Worm (Caenorhabditis elegans) whole organism, L4 larva: ENCODE results near the gene cyp-25A3.

Experiments used
- D1046.2 ChIP-seq: fragments of 200-800 bp; sonication (Bioruptor generic); IDR thresholded peaks from 2 replicates; pipeline ENCODE4 v1.3.6; 2022; ENCODE audit warnings: missing genetic modification characterization, missing compliant biosample characterization
- F10B5.3 ChIP-seq: sonication (generic microtip); optimal IDR thresholded peaks from 2 replicates; lab custom pipeline; 2016; ENCODE audit warnings: mild to moderate bottlenecking, missing genetic modification characterization, missing compliant biosample characterization
- T26A8.4 ChIP-seq: fragments of 200-800 bp; sonication (Bioruptor generic); IDR thresholded peaks from 2 replicates; pipeline ENCODE4 v1.3.6; 2022; ENCODE audit warnings: missing genetic modification characterization, missing compliant biosample characterization
- Y105C5A.15 ChIP-seq: fragments of 200-800 bp; sonication (Bioruptor generic); IDR thresholded peaks from 2 replicates; pipeline ENCODE4 v1.3.6; 2022; ENCODE audit warnings: missing genetic modification characterization, missing compliant biosample characterization
- Y5F2A.4 ChIP-seq: fragments of 200-800 bp; sonication (Bioruptor generic); optimal IDR thresholded peaks from 2 replicates; lab custom pipeline; 2018; ENCODE audit warnings: mild to moderate bottlenecking, missing genetic modification characterization, missing compliant biosample characterization
- ama-1 ChIP-seq: fragments of 150-350 bp; optimal IDR thresholded peaks from 2 replicates; lab custom pipeline; 2014; ENCODE audit warnings: inconsistent platforms, mixed read lengths
- ceh-20 ChIP-seq: fragments of 200-800 bp; sonication (Bioruptor generic); IDR thresholded peaks from 2 replicates; pipeline ENCODE4 v1.3.6; 2022; ENCODE audit warnings: missing genetic modification reagents, missing genetic modification characterization, missing compliant biosample characterization
- ceh-28 ChIP-seq: fragments of 150-350 bp; optimal IDR thresholded peaks from 2 replicates; lab custom pipeline; 2014; ENCODE audit warnings: missing biosample characterization, missing genetic modification reagents, missing genetic modification characterization
- ceh-32 ChIP-seq: sonication (generic microtip); optimal IDR thresholded peaks from 2 replicates; lab custom pipeline; 2016; ENCODE audit warnings: mild to moderate bottlenecking, missing genetic modification characterization, missing compliant biosample characterization; ENCODE audit not compliant: poor library complexity
- ceh-62 ChIP-seq: sonication (generic microtip); optimal IDR thresholded peaks from 2 replicates; lab custom pipeline; 2017; ENCODE audit warnings: missing biosample characterization, missing genetic modification characterization
- ceh-82 ChIP-seq: sonication (generic microtip); optimal IDR thresholded peaks from 2 replicates; lab custom pipeline; 2017; ENCODE audit warnings: missing biosample characterization, missing genetic modification characterization
- cey-2 ChIP-seq: sonication (generic microtip); optimal IDR thresholded peaks from 3 replicates; lab custom pipeline; 2017; ENCODE audit warnings: missing genetic modification characterization, mild to moderate bottlenecking, missing compliant biosample characterization, antibody characterized with exemption, borderline replicate concordance; ENCODE audit not compliant: insufficient read depth
- ctbp-1 ChIP-seq: fragments of 200-800 bp; sonication (Bioruptor generic); IDR thresholded peaks from 2 replicates; pipeline ENCODE4 v1.3.6; 2022; ENCODE audit warnings: missing genetic modification reagents, missing genetic modification characterization, missing compliant biosample characterization
- daf-16 ChIP-seq, 3 experiments: sonication (generic microtip); optimal IDR thresholded peaks; 2 replicates each; lab custom pipeline; 2016 to 2017; ENCODE audit warnings: missing genetic modification characterization in 3 of 3, missing genetic modification reagents in 3 of 3, mild to moderate bottlenecking in 2 of 3, missing compliant biosample characterization in 2 of 3, missing biosample characterization in 1 of 3, moderate library complexity in 1 of 3
- dmd-6 ChIP-seq: fragments of 200-800 bp; sonication (Bioruptor generic); IDR thresholded peaks from 2 replicates; pipeline ENCODE4 v1.3.6; 2022; ENCODE audit warnings: missing genetic modification reagents, missing genetic modification characterization, missing compliant biosample characterization
- dpl-1 ChIP-seq: fragments of 150-350 bp; optimal IDR thresholded peaks from 2 replicates; lab custom pipeline; 2014; ENCODE audit warnings: missing biosample characterization, missing genetic modification reagents, missing genetic modification characterization
- dve-1 ChIP-seq: sonication (generic microtip); optimal IDR thresholded peaks from 2 replicates; lab custom pipeline; 2017; ENCODE audit warnings: antibody characterized with exemption, mild to moderate bottlenecking, missing genetic modification characterization, missing compliant biosample characterization; ENCODE audit not compliant: insufficient read depth
- egl-27 ChIP-seq: sonication (generic microtip); optimal IDR thresholded peaks from 3 replicates; lab custom pipeline; 2017; ENCODE audit warnings: missing biosample characterization, missing genetic modification reagents, missing genetic modification characterization
- egl-43 ChIP-seq: fragments of 200-800 bp; sonication (Bioruptor generic); IDR thresholded peaks from 2 replicates; pipeline ENCODE4 v1.3.6; 2022; ENCODE audit warnings: missing genetic modification reagents, missing genetic modification characterization, missing compliant biosample characterization
- fkh-10 ChIP-seq: fragments of 150-350 bp; optimal IDR thresholded peaks from 2 replicates; lab custom pipeline; 2014; ENCODE audit warnings: missing biosample characterization, missing genetic modification reagents, missing genetic modification characterization
- hif-1 ChIP-seq, 2 experiments: sonication (generic microtip); optimal IDR thresholded peaks; 2 replicates each; lab custom pipeline; 2016 to 2017; ENCODE audit warnings: missing compliant biosample characterization in 2 of 2, missing genetic modification characterization in 2 of 2, missing genetic modification reagents in 2 of 2, missing genotype in 2 of 2, mild to moderate bottlenecking in 1 of 2
- hlh-11 ChIP-seq: fragments of 200-800 bp; sonication (Bioruptor generic); optimal IDR thresholded peaks from 2 replicates; lab custom pipeline; 2018; ENCODE audit warnings: mild to moderate bottlenecking, missing genetic modification characterization, missing compliant biosample characterization
- hlh-30 ChIP-seq: sonication (generic microtip); optimal IDR thresholded peaks from 2 replicates; lab custom pipeline; 2017; ENCODE audit warnings: antibody characterized with exemption, mild to moderate bottlenecking, missing genetic modification characterization, missing compliant biosample characterization; ENCODE audit not compliant: insufficient read depth
- hmg-1.1 ChIP-seq: fragments of 200-800 bp; sonication (Bioruptor generic); IDR thresholded peaks from 2 replicates; pipeline ENCODE4 v1.3.6; 2022; ENCODE audit warnings: missing genetic modification reagents, missing genetic modification characterization, missing compliant biosample characterization
- lin-13 ChIP-seq: fragments of 150-350 bp; optimal IDR thresholded peaks from 2 replicates; lab custom pipeline; 2014; ENCODE audit warnings: missing biosample characterization, missing genetic modification reagents, missing genetic modification characterization
- lsy-2 ChIP-seq, 2 experiments: fragments of 150-350 bp in 1 of 2; sonication (generic microtip) in 1 of 2; optimal IDR thresholded peaks; 2 replicates each; lab custom pipeline; 2014 to 2017; ENCODE audit warnings: missing biosample characterization in 2 of 2, missing genetic modification characterization in 2 of 2
- madf-5 ChIP-seq, 2 experiments: fragments of 200-800 bp; sonication (Bioruptor generic); IDR thresholded peaks; 2 replicates each; pipeline ENCODE4 v1.3.6; 2022; ENCODE audit warnings: missing compliant biosample characterization in 2 of 2, missing genetic modification characterization in 2 of 2
- mdl-1 ChIP-seq, 2 experiments: fragments of 150-350 bp in 1 of 2; sonication (generic microtip) in 1 of 2; optimal IDR thresholded peaks; 2 replicates each; lab custom pipeline; 2014 to 2017; ENCODE audit warnings: missing biosample characterization in 2 of 2, missing genetic modification characterization in 2 of 2
- mdt-29 ChIP-seq: fragments of 200-800 bp; sonication (Bioruptor generic); IDR thresholded peaks from 2 replicates; pipeline ENCODE4 v1.3.6; 2022; ENCODE audit warnings: missing genetic modification reagents, missing genetic modification characterization, missing compliant biosample characterization
- mep-1 ChIP-seq: fragments of 150-350 bp; sonication (generic microtip); optimal IDR thresholded peaks from 3 replicates; lab custom pipeline; 2014; ENCODE audit warnings: missing biosample characterization, missing genetic modification characterization
- mxl-2 ChIP-seq: fragments of 200-800 bp; sonication (Bioruptor generic); conservative IDR thresholded peaks from 2 replicates; pipeline ENCODE4 v1.3.6; 2022; ENCODE audit warnings: missing genetic modification reagents, missing genetic modification characterization, missing compliant biosample characterization
- mxl-3 ChIP-seq: fragments of 200-800 bp; sonication (Bioruptor generic); optimal IDR thresholded peaks from 2 replicates; lab custom pipeline; 2018; ENCODE audit warnings: mild to moderate bottlenecking, missing genetic modification characterization, missing compliant biosample characterization
- nhr-10 ChIP-seq: fragments of 150-350 bp; optimal IDR thresholded peaks from 2 replicates; lab custom pipeline; 2014; ENCODE audit warnings: missing biosample characterization, missing genetic modification characterization
- nhr-102 ChIP-seq: sonication (generic microtip); optimal IDR thresholded peaks from 2 replicates; lab custom pipeline; 2016; ENCODE audit warnings: mild to moderate bottlenecking, missing genetic modification characterization, moderate library complexity, missing compliant biosample characterization
- nhr-28 ChIP-seq: fragments of 150-350 bp; optimal IDR thresholded peaks from 2 replicates; lab custom pipeline; 2014; ENCODE audit warnings: missing biosample characterization, missing genetic modification characterization
- saeg-2 ChIP-seq: fragments of 200-800 bp; sonication (Bioruptor generic); IDR thresholded peaks from 2 replicates; pipeline ENCODE4 v1.3.6; 2022; ENCODE audit warnings: missing genetic modification reagents, missing genetic modification characterization, missing compliant biosample characterization
- sdz-12 ChIP-seq: fragments of 200-800 bp; sonication (Bioruptor generic); optimal IDR thresholded peaks from 2 replicates; lab custom pipeline; 2018; ENCODE audit warnings: mild to moderate bottlenecking, missing genetic modification characterization, missing compliant biosample characterization
- snpc-1.2 ChIP-seq: fragments of 200-800 bp; sonication (Bioruptor generic); IDR thresholded peaks from 2 replicates; pipeline ENCODE4 v1.3.6; 2022; ENCODE audit warnings: missing genetic modification reagents, missing genetic modification characterization, missing compliant biosample characterization
- snpc-4 ChIP-seq: fragments of 150-350 bp; optimal IDR thresholded peaks from 2 replicates; lab custom pipeline; 2014; ENCODE audit warnings: missing biosample characterization, missing genetic modification characterization
- tag-97 ChIP-seq: fragments of 200-800 bp; sonication (Bioruptor generic); IDR thresholded peaks from 2 replicates; pipeline ENCODE4 v1.3.6; 2022; ENCODE audit warnings: missing genetic modification characterization, missing compliant biosample characterization
- tra-1 ChIP-seq: fragments of 200-800 bp; sonication (Bioruptor generic); IDR thresholded peaks from 2 replicates; pipeline ENCODE4 v1.3.6; 2022; ENCODE audit warnings: missing genetic modification reagents, missing genetic modification characterization, missing compliant biosample characterization
- unc-39 ChIP-seq: sonication (generic microtip); optimal IDR thresholded peaks from 2 replicates; lab custom pipeline; 2017; ENCODE audit warnings: missing biosample characterization, missing genetic modification characterization
- unc-62 ChIP-seq, 3 experiments: fragments of 150-350 bp in 1 of 3; sonication (generic microtip); optimal IDR thresholded peaks in 2 of 3; peaks in 1 of 3; 1 replicate in 1 of 3; 2 replicates in 2 of 3; lab custom pipeline; 2014 to 2017; ENCODE audit warnings: missing biosample characterization in 3 of 3, missing genetic modification characterization in 3 of 3, missing genetic modification reagents in 3 of 3, missing genotype in 1 of 3
- zag-1 ChIP-seq: fragments of 150-350 bp; optimal IDR thresholded peaks from 2 replicates; lab custom pipeline; 2014; ENCODE audit warnings: missing biosample characterization, missing genetic modification characterization
- zip-11 ChIP-seq: fragments of 200-800 bp; sonication (Bioruptor generic); IDR thresholded peaks from 2 replicates; pipeline ENCODE4 v1.3.6; 2022; ENCODE audit warnings: missing genetic modification characterization, missing compliant biosample characterization
- zip-2 ChIP-seq: fragments of 150-350 bp; optimal IDR thresholded peaks from 2 replicates; lab custom pipeline; 2014; ENCODE audit warnings: missing biosample characterization, missing genetic modification characterization

cyp-25A3 gene

ce11 chrIII:3875608-3876007 is 36.1 kb upstream of the cyp-25A3 start:
- TF ChIP-seq Y105C5A.15 (GFP tag; lab: Robert Waterston, UW) (no peak), saeg-2 (GFP tag; lab: Robert Waterston, UW) (no peak), ceh-28 (tag; lab: Kevin White, UChicago) (no peak), ceh-20 (GFP tag; lab: Robert Waterston, UW) (0 out of 2 replicates have a peak, but pooled peaks have one; percentile 27), hlh-30 (peak; percentile 92), snpc-1.2 (GFP tag; lab: Robert Waterston, UW) (no peak), daf-16 (GFP tag; optimal IDR thresholded peaks at IDR 0.05; lab: Kevin White, UChicago) (no peak), daf-16 (tag; optimal IDR thresholded peaks at IDR 0.05; lab: Kevin White, UChicago) (peak; percentile 60), unc-62 (GFP tag; optimal IDR thresholded peaks at IDR 0.05 in 1 of 2; lab: Kevin White, UChicago) (peak in 1 of 2 experiments; percentile 57), unc-62 (tag; optimal IDR thresholded peaks at IDR 0.05; lab: Kevin White, UChicago) (no peak), ceh-62 (tag; lab: Kevin White, UChicago) (no peak), dve-1 (tag; lab: Kevin White, UChicago) (peak; percentile 81), mep-1 (peak; percentile 67), mxl-3 (GFP tag; lab: Kevin White, UChicago) (peak; percentile 33), hlh-11 (peak; percentile 74), nhr-102 (tag; lab: Kevin White, UChicago) (no peak), lin-13 (GFP tag; lab: Kevin White, UChicago) (peak; percentile 19), ama-1 (lab: Kevin White, UChicago) (no peak), fkh-10 (GFP tag; lab: Kevin White, UChicago) (no peak), egl-27 (no peak), dpl-1 (GFP tag; lab: Kevin White, UChicago) (peak; percentile 1), nhr-28 (tag; lab: Kevin White, UChicago) (peak; percentile 72), zip-11 (GFP tag; lab: Robert Waterston, UW) (no peak), sdz-12 (GFP tag; lab: Kevin White, UChicago) (no peak), mdl-1 (tag; optimal IDR thresholded peaks at IDR 0.05; lab: Kevin White, UChicago) (peak in 1 of 2 experiments; percentile 6), tra-1 (GFP tag; lab: Robert Waterston, UW) (no peak), cey-2 (tag; lab: Kevin White, UChicago) (peak; percentile 45), lsy-2 (tag; optimal IDR thresholded peaks at IDR 0.05; lab: Kevin White, UChicago) (peak in 1 of 2 experiments; percentile 42), mdt-29 (peak; percentile 45; the same call in 1 of the 2 replicates), unc-39 (tag; lab: Kevin White, UChicago) (no peak), dmd-6 (peak; percentile 42)

ce11 chrIII:3874895-3875294 is 35.4 kb upstream of the cyp-25A3 start:
- TF ChIP-seq Y5F2A.4 (GFP tag; lab: Kevin White, UChicago) = no peak
- no peak for TF ChIP-seq ceh-28 (tag; lab: Kevin White, UChicago)
- no peak for TF ChIP-seq egl-27
- no peak for TF ChIP-seq hmg-1.1 (GFP tag; lab: Robert Waterston, UW)
- no peak for TF ChIP-seq F10B5.3 (tag; lab: Kevin White, UChicago)
- no peak for TF ChIP-seq ctbp-1
- TF ChIP-seq tag-97 (GFP tag; lab: Robert Waterston, UW) = no peak
- TF ChIP-seq ceh-82 (tag; lab: Kevin White, UChicago) = no peak
- TF ChIP-seq D1046.2 = no peak
- TF ChIP-seq hif-1 (tag; optimal IDR thresholded peaks at IDR 0.05; lab: Kevin White, UChicago) = peak in 1 of 2 experiments; percentile 93
- no peak for TF ChIP-seq T26A8.4 (GFP tag; lab: Robert Waterston, UW)
- no peak for TF ChIP-seq ceh-62 (tag; lab: Kevin White, UChicago)
- no peak for TF ChIP-seq unc-39 (tag; lab: Kevin White, UChicago)
- peak; percentile 74 for TF ChIP-seq dmd-6
- TF ChIP-seq ceh-32 = no peak
- TF ChIP-seq daf-16 (GFP tag; optimal IDR thresholded peaks at IDR 0.05; lab: Kevin White, UChicago) = no peak
- peak; percentile 17 for TF ChIP-seq daf-16 (tag; optimal IDR thresholded peaks at IDR 0.05; lab: Kevin White, UChicago)
- TF ChIP-seq zip-2 (tag; lab: Kevin White, UChicago) = no peak
- no peak for TF ChIP-seq nhr-10 (tag; lab: Kevin White, UChicago)
- no peak for TF ChIP-seq zag-1
- TF ChIP-seq hlh-30 = peak; percentile 30
- TF ChIP-seq mep-1 = no peak
- TF ChIP-seq egl-43 (GFP tag; lab: Robert Waterston, UW) = no peak
- no peak for TF ChIP-seq unc-62 (GFP tag; optimal IDR thresholded peaks at IDR 0.05 in 1 of 2; lab: Kevin White, UChicago)
- no peak for TF ChIP-seq unc-62 (tag; optimal IDR thresholded peaks at IDR 0.05; lab: Kevin White, UChicago)
- TF ChIP-seq zip-11 (GFP tag; lab: Robert Waterston, UW) = no peak
- no peak for TF ChIP-seq fkh-10 (GFP tag; lab: Kevin White, UChicago)
- TF ChIP-seq mxl-3 (GFP tag; lab: Kevin White, UChicago) = no peak
- no peak for TF ChIP-seq mdl-1 (tag; optimal IDR thresholded peaks at IDR 0.05; lab: Kevin White, UChicago)
- no peak for TF ChIP-seq nhr-102 (tag; lab: Kevin White, UChicago)
- TF ChIP-seq mxl-2 (GFP tag; lab: Robert Waterston, UW) = no peak
- no peak; a peak in 1 of 4 replicates for TF ChIP-seq madf-5 (GFP tag; IDR thresholded peaks at IDR 0.05; lab: Robert Waterston, UW)
- no peak for TF ChIP-seq snpc-4
